Worm (Caenorhabditis elegans) whole organism, L2 larva: ENCODE measurements around the gene F13D12.8.

Experiments used
- C34F6.9 ChIP-seq: fragments of 150-350 bp; optimal IDR thresholded peaks from 2 replicates; lab custom pipeline; 2014; ENCODE audit warnings: missing biosample characterization, missing genetic modification characterization
- F13H6.1 ChIP-seq: sonication (generic microtip); optimal IDR thresholded peaks from 2 replicates; lab custom pipeline; 2016; ENCODE audit warnings: missing genetic modification characterization, missing compliant biosample characterization
- R02D3.7 ChIP-seq: fragments of 150-350 bp; optimal IDR thresholded peaks from 2 replicates; lab custom pipeline; 2014; ENCODE audit warnings: missing biosample characterization, missing genetic modification characterization
- Y55F3AM.14 ChIP-seq: fragments of 200-800 bp; sonication (Bioruptor generic); optimal IDR thresholded peaks from 2 replicates; lab custom pipeline; 2018; ENCODE audit warnings: mild to moderate bottlenecking, missing genetic modification characterization, missing compliant biosample characterization
- ZK546.5 ChIP-seq: sonication (generic microtip); optimal IDR thresholded peaks from 2 replicates; lab custom pipeline; 2017; ENCODE audit warnings: missing biosample characterization, missing genetic modification characterization
- alr-1 ChIP-seq: fragments of 150-350 bp; optimal IDR thresholded peaks from 2 replicates; lab custom pipeline; 2014; ENCODE audit warnings: missing biosample characterization, missing genetic modification characterization
- aly-2 ChIP-seq: fragments of 150-350 bp; optimal IDR thresholded peaks from 2 replicates; lab custom pipeline; 2014; ENCODE audit warnings: missing biosample characterization, missing genetic modification characterization
- ama-1 ChIP-seq: fragments of 150-350 bp; optimal IDR thresholded peaks from 2 replicates; lab custom pipeline; 2018; ENCODE audit warnings: inconsistent platforms
- ceh-16 ChIP-seq: fragments of 150-350 bp; optimal IDR thresholded peaks from 2 replicates; lab custom pipeline; 2014; ENCODE audit warnings: missing biosample characterization, missing genetic modification characterization
- crh-2 ChIP-seq: sonication (generic microtip); optimal IDR thresholded peaks from 2 replicates; lab custom pipeline; 2017; ENCODE audit warnings: missing biosample characterization, missing genetic modification characterization
- dmd-4 ChIP-seq: sonication (generic microtip); optimal IDR thresholded peaks from 2 replicates; lab custom pipeline; 2017; ENCODE audit warnings: missing biosample characterization, missing genetic modification characterization
- egl-27 ChIP-seq: sonication (generic microtip); optimal IDR thresholded peaks from 3 replicates; lab custom pipeline; 2017; ENCODE audit warnings: missing biosample characterization, missing genetic modification reagents, missing genetic modification characterization
- elt-1 ChIP-seq: fragments of 150-350 bp; optimal IDR thresholded peaks from 2 replicates; lab custom pipeline; 2014; ENCODE audit warnings: missing biosample characterization, missing genetic modification characterization
- fos-1 ChIP-seq: fragments of 150-350 bp; optimal IDR thresholded peaks from 2 replicates; lab custom pipeline; 2014; ENCODE audit warnings: missing biosample characterization, missing genetic modification characterization
- lin-11 ChIP-seq: fragments of 150-350 bp; sonication (generic microtip); optimal IDR thresholded peaks from 2 replicates; lab custom pipeline; 2014; ENCODE audit warnings: missing biosample characterization, missing genetic modification characterization, inconsistent platforms, mixed read lengths
- lin-13 ChIP-seq: fragments of 150-350 bp; optimal IDR thresholded peaks from 2 replicates; lab custom pipeline; 2014; ENCODE audit warnings: missing biosample characterization, missing genetic modification reagents, missing genetic modification characterization
- lin-39 ChIP-seq: fragments of 150-350 bp; optimal IDR thresholded peaks from 2 replicates; lab custom pipeline; 2014; ENCODE audit warnings: missing biosample characterization, missing genetic modification reagents, missing genetic modification characterization
- mab-5 ChIP-seq: fragments of 150-350 bp; optimal IDR thresholded peaks from 2 replicates; lab custom pipeline; 2014; ENCODE audit warnings: missing biosample characterization, missing genetic modification characterization
- mbf-1 ChIP-seq: sonication (generic microtip); optimal IDR thresholded peaks from 2 replicates; lab custom pipeline; 2017; ENCODE audit warnings: missing biosample characterization, missing genetic modification characterization
- mdl-1 ChIP-seq, 2 experiments: fragments of 150-350 bp in 1 of 2; sonication (generic microtip) in 1 of 2; optimal IDR thresholded peaks; 2 replicates each; lab custom pipeline; 2017; ENCODE audit warnings: missing biosample characterization in 2 of 2, missing genetic modification characterization in 2 of 2
- nhr-10 ChIP-seq: sonication (generic microtip); optimal IDR thresholded peaks from 2 replicates; lab custom pipeline; 2017; ENCODE audit warnings: missing biosample characterization, missing genetic modification characterization
- nhr-11 ChIP-seq: fragments of 150-350 bp; optimal IDR thresholded peaks from 2 replicates; lab custom pipeline; 2014; ENCODE audit warnings: missing biosample characterization, missing genetic modification characterization
- nhr-12 ChIP-seq: fragments of 150-350 bp; optimal IDR thresholded peaks from 2 replicates; lab custom pipeline; 2014; ENCODE audit warnings: missing biosample characterization, missing genetic modification characterization
- nhr-129 ChIP-seq: fragments of 150-350 bp; optimal IDR thresholded peaks from 2 replicates; lab custom pipeline; 2014; ENCODE audit warnings: missing biosample characterization, missing genetic modification characterization
- nhr-21 ChIP-seq: fragments of 150-350 bp; optimal IDR thresholded peaks from 2 replicates; lab custom pipeline; 2014; ENCODE audit warnings: missing biosample characterization, missing genetic modification characterization
- nhr-23 ChIP-seq: fragments of 150-350 bp; optimal IDR thresholded peaks from 2 replicates; lab custom pipeline; 2014; ENCODE audit warnings: missing biosample characterization, missing genetic modification reagents, missing genetic modification characterization
- nhr-237 ChIP-seq: fragments of 150-350 bp; optimal IDR thresholded peaks from 2 replicates; lab custom pipeline; 2014; ENCODE audit warnings: missing biosample characterization, missing genetic modification characterization
- nhr-25 ChIP-seq: fragments of 150-350 bp; sonication (generic microtip); optimal IDR thresholded peaks from 3 replicates; lab custom pipeline; 2014; ENCODE audit warnings: missing biosample characterization, missing genetic modification characterization
- nhr-6 ChIP-seq: fragments of 150-350 bp; optimal IDR thresholded peaks from 2 replicates; lab custom pipeline; 2014; ENCODE audit warnings: missing biosample characterization, missing genetic modification characterization
- peb-1 ChIP-seq: fragments of 150-350 bp; optimal IDR thresholded peaks from 2 replicates; lab custom pipeline; 2014; ENCODE audit warnings: missing biosample characterization, missing genetic modification characterization
- sem-4 ChIP-seq: fragments of 150-350 bp; optimal IDR thresholded peaks from 2 replicates; lab custom pipeline; 2014; ENCODE audit warnings: missing biosample characterization, missing genetic modification reagents, missing genetic modification characterization
- skn-1 ChIP-seq: sonication (generic microtip); optimal IDR thresholded peaks from 2 replicates; lab custom pipeline; 2017; ENCODE audit warnings: missing biosample characterization, missing genetic modification characterization
- sma-3 ChIP-seq: sonication (generic microtip); optimal IDR thresholded peaks from 2 replicates; lab custom pipeline; 2016; ENCODE audit warnings: missing genetic modification reagents, missing genetic modification characterization, missing compliant biosample characterization
- sma-9 ChIP-seq, 2 experiments: fragments of 150-350 bp in 1 of 2; sonication (generic microtip) in 1 of 2; optimal IDR thresholded peaks; 2 replicates each; lab custom pipeline; 2014 to 2016; ENCODE audit warnings: missing genetic modification characterization in 2 of 2, mild to moderate bottlenecking in 1 of 2, missing biosample characterization in 1 of 2, missing compliant biosample characterization in 1 of 2, missing genetic modification reagents in 1 of 2, moderate library complexity in 1 of 2
- snpc-4 ChIP-seq: fragments of 150-350 bp; optimal IDR thresholded peaks from 2 replicates; lab custom pipeline; 2014; ENCODE audit warnings: missing biosample characterization, missing genetic modification characterization
- unc-39 ChIP-seq: fragments of 150-350 bp; optimal IDR thresholded peaks from 2 replicates; lab custom pipeline; 2014; ENCODE audit warnings: missing biosample characterization, missing genetic modification characterization
- unc-55 ChIP-seq: fragments of 150-350 bp; sonication (generic microtip); optimal IDR thresholded peaks from 3 replicates; lab custom pipeline; 2014; ENCODE audit warnings: missing biosample characterization, missing genetic modification reagents, missing genetic modification characterization
- zag-1 ChIP-seq: fragments of 150-350 bp; optimal IDR thresholded peaks from 2 replicates; lab custom pipeline; 2014; ENCODE audit warnings: missing biosample characterization, missing genetic modification characterization
- ztf-1 ChIP-seq: fragments of 200-800 bp; sonication (Bioruptor generic); conservative IDR thresholded peaks from 2 replicates; pipeline ENCODE4 v1.3.6; 2022; ENCODE audit warnings: missing genetic modification characterization, missing compliant biosample characterization
- ztf-11 ChIP-seq: sonication (generic microtip); optimal IDR thresholded peaks from 2 replicates; lab custom pipeline; 2017; ENCODE audit warnings: missing biosample characterization, missing genetic modification characterization
- ztf-4 ChIP-seq: fragments of 150-350 bp; optimal IDR thresholded peaks from 2 replicates; lab custom pipeline; 2014; ENCODE audit warnings: missing biosample characterization, missing genetic modification characterization

Gene F13D12.8

ce11 chrII:11728545-11729105 lies 3.8 kb downstream of the F13D12.8 start, which contains the start of gene alh-8 (continued):
- TF ChIP-seq nhr-237 (no peak), lin-13 (GFP tag; lab: Kevin White, UChicago) (no peak), lin-11 (tag; lab: Kevin White, UChicago) (no peak), nhr-11 (no peak), alr-1 (tag; lab: Kevin White, UChicago) (no peak)

ce11 chrII:11727438-11727837 lies 5.0 kb downstream of the F13D12.8 start:
- no peak for TF ChIP-seq nhr-23 (tag; lab: Kevin White, UChicago)
- no peak for TF ChIP-seq unc-39 (tag; lab: Kevin White, UChicago)
- no peak for TF ChIP-seq nhr-25 (tag; lab: Kevin White, UChicago)
- no peak for TF ChIP-seq ZK546.5 (tag; lab: Kevin White, UChicago)
- no peak for TF ChIP-seq nhr-21
- no peak for TF ChIP-seq lin-13 (GFP tag; lab: Kevin White, UChicago)
- TF ChIP-seq skn-1 (tag; lab: Kevin White, UChicago) = no peak
- no peak for TF ChIP-seq ztf-11 (tag; lab: Kevin White, UChicago)
- no peak for TF ChIP-seq ama-1 (lab: Kevin White, UChicago)
- TF ChIP-seq sem-4 (tag; lab: Kevin White, UChicago) = no peak
- no peak for TF ChIP-seq Y55F3AM.14 (GFP tag; lab: Kevin White, UChicago)
- no peak for TF ChIP-seq ztf-1 (GFP tag; lab: Robert Waterston, UW)
- TF ChIP-seq elt-1 = no peak
- no peak for TF ChIP-seq nhr-10
- no peak for TF ChIP-seq F13H6.1 (tag; lab: Kevin White, UChicago)

ce11 chrII:11726470-11727106 lies 5.8 kb downstream of the F13D12.8 start, which contains the start of gene F13D12.5:
TSS of gene F13D12.5 (plus strand) at chrII:11726814.
- TF ChIP-seq F13H6.1 (tag; lab: Kevin White, UChicago) (no peak), ztf-4 (tag; lab: Kevin White, UChicago) (peak; percentile 38)

- no peak for TF ChIP-seq nhr-21
- TF ChIP-seq snpc-4 (tag; lab: Kevin White, UChicago) = no peak
Observed at ce11 chrII:11725615-11726014, 6.8 kb downstream of the F13D12.8 start.

- TF ChIP-seq peb-1 (tag; lab: Kevin White, UChicago) (no peak), ceh-16 (tag; lab: Kevin White, UChicago) (no peak), alr-1 (tag; lab: Kevin White, UChicago) (no peak), skn-1 (tag; lab: Kevin White, UChicago) (no peak), lin-11 (tag; lab: Kevin White, UChicago) (no peak), nhr-23 (tag; lab: Kevin White, UChicago) (no peak), lin-13 (GFP tag; lab: Kevin White, UChicago) (peak; percentile 3), nhr-12 (no peak), ztf-4 (tag; lab: Kevin White, UChicago) (no peak), fos-1 (tag; lab: Kevin White, UChicago) (peak; percentile 10), nhr-21 (no peak), lin-39 (tag; lab: Kevin White, UChicago) (no peak), crh-2 (peak; percentile 64), nhr-237 (no peak), mbf-1 (tag; lab: Kevin White, UChicago) (no peak), Y55F3AM.14 (GFP tag; lab: Kevin White, UChicago) (no peak), nhr-10 (no peak), nhr-6 (tag; lab: Kevin White, UChicago) (peak; percentile 26), R02D3.7 (no peak), nhr-11 (no peak), ztf-11 (tag; lab: Kevin White, UChicago) (no peak), ama-1 (lab: Kevin White, UChicago) (no peak), sma-9 (GFP tag; optimal IDR thresholded peaks at IDR 0.05; lab: Kevin White, UChicago) (peak; percentile 48), sma-9 (tag; optimal IDR thresholded peaks at IDR 0.05; lab: Kevin White, UChicago) (no peak), F13H6.1 (tag; lab: Kevin White, UChicago) (peak; percentile 39), zag-1 (tag; lab: Kevin White, UChicago) (peak; percentile 55), mdl-1 (tag; optimal IDR thresholded peaks at IDR 0.05; lab: Kevin White, UChicago) (peak; percentile 4 to 13), C34F6.9 (peak; percentile 80), snpc-4 (tag; lab: Kevin White, UChicago) (no peak), sem-4 (tag; lab: Kevin White, UChicago) (peak; percentile 65), sma-3 (GFP tag; lab: Kevin White, UChicago) (no peak), nhr-129 (tag; lab: Kevin White, UChicago) (peak; percentile 42), unc-55 (GFP tag; lab: Kevin White, UChicago) (peak; percentile 1), dmd-4 (tag; lab: Kevin White, UChicago) (no peak), mab-5 (tag; lab: Kevin White, UChicago) (peak; percentile 18), unc-39 (tag; lab: Kevin White, UChicago) (no peak), elt-1 (no peak), egl-27 (peak; percentile 41), aly-2 (tag; lab: Kevin White, UChicago) (no peak)
Observed at ce11 chrII:11724362-11724761, 8.0 kb downstream of the F13D12.8 start.
